Worm (Caenorhabditis elegans) whole organism, early embryonic: Measurements from ENCODE around the gene bus-8B.

Source experiments
- B0310.2 ChIP-seq: sonication (generic microtip); optimal IDR thresholded peaks from 2 replicates; lab custom pipeline; 2016; ENCODE audit warnings: mild to moderate bottlenecking, missing genetic modification characterization, missing compliant biosample characterization
- F13C5.2 ChIP-seq: sonication (generic microtip); optimal IDR thresholded peaks from 2 replicates; lab custom pipeline; 2017; ENCODE audit warnings: mild to moderate bottlenecking, missing genetic modification characterization, inconsistent platforms, missing compliant biosample characterization
- ama-1 ChIP-seq: fragments of 150-350 bp; optimal IDR thresholded peaks from 2 replicates; lab custom pipeline; 2014
- ceh-13 ChIP-seq: fragments of 200-800 bp; sonication (Bioruptor generic); optimal IDR thresholded peaks from 2 replicates; lab custom pipeline; 2018; ENCODE audit warnings: mild to moderate bottlenecking, missing genetic modification characterization, missing compliant biosample characterization
- ceh-36 ChIP-seq: sonication (generic microtip); optimal IDR thresholded peaks from 2 replicates; lab custom pipeline; 2016; ENCODE audit warnings: missing genetic modification characterization, inconsistent platforms, missing compliant biosample characterization
- ets-7 ChIP-seq: sonication (generic microtip); optimal IDR thresholded peaks from 2 replicates; lab custom pipeline; 2016; ENCODE audit warnings: missing genotype, missing genetic modification characterization, missing compliant biosample characterization
- hmbx-1 ChIP-seq: sonication (generic microtip); optimal IDR thresholded peaks from 2 replicates; lab custom pipeline; 2016; ENCODE audit warnings: mild to moderate bottlenecking, missing genetic modification characterization, missing compliant biosample characterization
- hnd-1 ChIP-seq: sonication (generic microtip); optimal IDR thresholded peaks from 2 replicates; lab custom pipeline; 2016; ENCODE audit warnings: missing genetic modification characterization, missing compliant biosample characterization
- pes-1 ChIP-seq: fragments of 200-800 bp; sonication (Bioruptor generic); IDR thresholded peaks from 2 replicates; pipeline ENCODE4 v1.3.6; 2022; ENCODE audit warnings: missing genetic modification reagents, missing genetic modification characterization, missing compliant biosample characterization
- scrt-1 ChIP-seq: fragments of 200-800 bp; sonication (Bioruptor generic); IDR thresholded peaks from 2 replicates; pipeline ENCODE4 v1.3.6; 2022; ENCODE audit warnings: missing genetic modification characterization, missing compliant biosample characterization
- tbx-37 ChIP-seq: fragments of 200-800 bp; sonication (Bioruptor generic); conservative IDR thresholded peaks from 2 replicates; pipeline ENCODE4 v1.3.6; 2022; ENCODE audit warnings: missing genetic modification reagents, missing genetic modification characterization, missing compliant biosample characterization

ce11 chrX:5514984-5515383 is 21.9 kb downstream of the bus-8B start, which contains the start of gene T23F2.4:
- TF ChIP-seq ceh-36 (tag; lab: Kevin White, UChicago) (no peak), ama-1 (lab: Kevin White, UChicago) (no peak), ets-7 (tag; lab: Kevin White, UChicago) (no peak), scrt-1 (no peak), ceh-13 (no peak), tbx-37 (no peak), hnd-1 (tag; lab: Kevin White, UChicago) (no peak), pes-1 (GFP tag; lab: Robert Waterston, UW) (no peak), F13C5.2 (tag; lab: Kevin White, UChicago) (no peak), hmbx-1 (tag; lab: Kevin White, UChicago) (no peak), B0310.2 (tag; lab: Kevin White, UChicago) (no peak)
